Worm (Caenorhabditis elegans) whole organism, late embryonic: ENCODE data around the gene F17E9.4.

ENCODE experiments used
- lin-11 ChIP-seq: fragments of 200-800 bp; sonication (Bioruptor generic); optimal IDR thresholded peaks from 2 replicates; lab custom pipeline; 2018; ENCODE audit warnings: mild to moderate bottlenecking, missing genetic modification characterization, missing compliant biosample characterization
- nfya-1 ChIP-seq: sonication (generic microtip); optimal IDR thresholded peaks from 2 replicates; lab custom pipeline; 2017; ENCODE audit warnings: missing genetic modification characterization, mild to moderate bottlenecking, missing compliant biosample characterization, antibody characterized with exemption, moderate library complexity
- pat-9 ChIP-seq: fragments of 200-800 bp; sonication (Bioruptor generic); optimal IDR thresholded peaks from 2 replicates; lab custom pipeline; 2018; ENCODE audit warnings: mild to moderate bottlenecking, missing genetic modification characterization, moderate library complexity, missing compliant biosample characterization
- unc-55 ChIP-seq: sonication (generic microtip); optimal IDR thresholded peaks from 2 replicates; lab custom pipeline; 2017; ENCODE audit warnings: missing biosample characterization, missing genetic modification reagents, missing genetic modification characterization

- TF ChIP-seq unc-55 (GFP tag; lab: Kevin White, UChicago) (no peak), lin-11 (tag; lab: Kevin White, UChicago) (no peak), pat-9 (tag; lab: Kevin White, UChicago) (no peak), nfya-1 (tag; lab: Kevin White, UChicago) (no peak)
Observed at ce11 chrIV:8339636-8340035, 8.5 kb upstream of the F17E9.4 start, which contains the start of gene lgc-6.
